Fruit fly (Drosophila melanogaster) whole organism, embryonic: ENCODE measurements around the gene Ccdc114.

Experiments
- Atf3 ChIP-seq: fragments of 200-800 bp; sonication (Bioruptor generic); optimal IDR thresholded peaks from 3 replicates; lab custom pipeline; 2016; ENCODE audit warnings: missing biosample characterization, missing genetic modification characterization
- CG10959 ChIP-seq: fragments of 200-800 bp; sonication (Bioruptor generic); IDR thresholded peaks from 2 replicates; pipeline ENCODE4 v1.3.6; 2022; ENCODE audit warnings: missing biosample characterization, missing genetic modification characterization
- CG10979 ChIP-seq: fragments of 200-800 bp; sonication (Bioruptor generic); optimal IDR thresholded peaks from 2 replicates; lab custom pipeline; 2018; ENCODE audit warnings: missing biosample characterization, mild to moderate bottlenecking, missing genetic modification characterization, moderate library complexity
- CG11247 ChIP-seq: fragments of 200-800 bp; sonication (Bioruptor generic); IDR thresholded peaks from 2 replicates; pipeline ENCODE4 v1.3.6; 2022; ENCODE audit warnings: missing biosample characterization, missing genetic modification characterization
- CG11695 ChIP-seq: fragments of 200-800 bp; sonication (Bioruptor generic); IDR thresholded peaks from 3 replicates; pipeline ENCODE4 v1.3.6; 2022; ENCODE audit warnings: missing biosample characterization, missing genetic modification characterization
- CG12155 ChIP-seq: fragments of 200-800 bp; sonication (Bioruptor generic); optimal IDR thresholded peaks from 3 replicates; lab custom pipeline; 2016; ENCODE audit warnings: missing biosample characterization, missing genetic modification characterization
- CG13624 ChIP-seq: fragments of 200-800 bp; sonication (Bioruptor generic); optimal IDR thresholded peaks from 2 replicates; lab custom pipeline; 2016; ENCODE audit warnings: missing biosample characterization, missing genetic modification characterization
- CG14667 ChIP-seq: fragments of 200-800 bp; sonication (Bioruptor generic); IDR thresholded peaks from 2 replicates; pipeline ENCODE4 v1.3.6; 2022; ENCODE audit warnings: missing biosample characterization, missing genetic modification characterization
- CG1602 ChIP-seq: fragments of 200-800 bp; sonication (Bioruptor generic); optimal IDR thresholded peaks from 3 replicates; lab custom pipeline; 2016; ENCODE audit warnings: missing biosample characterization, missing genetic modification characterization
- CG2129 ChIP-seq: fragments of 200-800 bp; sonication (Bioruptor generic); IDR thresholded peaks from 2 replicates; pipeline ENCODE4 v1.3.6; 2022; ENCODE audit warnings: missing biosample characterization, missing genetic modification characterization; ENCODE audit not compliant: partially characterized antibody
- CG33213 ChIP-seq: fragments of 200-800 bp; sonication (Bioruptor generic); optimal IDR thresholded peaks from 3 replicates; lab custom pipeline; 2016; ENCODE audit warnings: missing biosample characterization, missing genetic modification characterization
- CG34422 ChIP-seq: fragments of 200-800 bp; sonication (Bioruptor generic); IDR thresholded peaks from 3 replicates; pipeline ENCODE4 v1.3.6; 2022; ENCODE audit warnings: missing biosample characterization, missing genetic modification characterization
- CG3847 ChIP-seq: fragments of 200-800 bp; sonication (Bioruptor generic); IDR thresholded peaks from 2 replicates; pipeline ENCODE4 v1.3.6; 2022; ENCODE audit warnings: missing biosample characterization, missing genetic modification characterization
- CG4360 ChIP-seq: fragments of 200-800 bp; sonication (Bioruptor generic); IDR thresholded peaks from 2 replicates; pipeline ENCODE4 v1.3.6; 2022; ENCODE audit warnings: missing biosample characterization, missing genetic modification characterization
- CG4404 ChIP-seq: fragments of 200-800 bp; sonication (Bioruptor generic); IDR thresholded peaks from 2 replicates; pipeline ENCODE4 v1.3.6; 2022; ENCODE audit warnings: missing biosample characterization, missing genetic modification characterization
- CG7963 ChIP-seq: fragments of 200-800 bp; sonication (Bioruptor generic); IDR thresholded peaks from 3 replicates; pipeline ENCODE4 v1.3.6; 2022; ENCODE audit warnings: missing biosample characterization, missing genetic modification characterization; ENCODE audit not compliant: partially characterized antibody
- CG8388 ChIP-seq: fragments of 200-800 bp; sonication (Bioruptor generic); optimal IDR thresholded peaks from 2 replicates; lab custom pipeline; 2019; ENCODE audit warnings: missing biosample characterization, mild to moderate bottlenecking, missing genetic modification characterization, moderate library complexity
- CG8944 ChIP-seq: fragments of 200-800 bp; sonication (Bioruptor generic); optimal IDR thresholded peaks from 3 replicates; lab custom pipeline; 2016; ENCODE audit warnings: missing biosample characterization, missing genetic modification characterization
- CTCF ChIP-seq: fragments of 200-800 bp; sonication (Bioruptor generic); optimal IDR thresholded peaks from 2 replicates; lab custom pipeline; 2017; ENCODE audit warnings: missing biosample characterization, mild to moderate bottlenecking, missing genetic modification characterization, moderate library complexity
- Chrac-16 ChIP-seq: fragments of 200-800 bp; sonication (Bioruptor generic); optimal IDR thresholded peaks from 3 replicates; lab custom pipeline; 2016; ENCODE audit warnings: missing biosample characterization, missing genetic modification characterization
- D19A ChIP-seq: fragments of 200-800 bp; optimal IDR thresholded peaks from 3 replicates; lab custom pipeline; 2019; ENCODE audit warnings: missing biosample characterization, mild to moderate bottlenecking, missing genetic modification characterization, moderate library complexity
- Dll ChIP-seq: fragments of 200-800 bp; sonication (Bioruptor generic); IDR thresholded peaks from 4 replicates; pipeline ENCODE4 v1.3.6; 2022; ENCODE audit warnings: missing biosample characterization, missing genetic modification characterization; ENCODE audit not compliant: partially characterized antibody
- Ets97D ChIP-seq: fragments of 200-800 bp; sonication (Bioruptor generic); optimal IDR thresholded peaks from 3 replicates; lab custom pipeline; 2016; ENCODE audit warnings: missing biosample characterization, missing genetic modification characterization
- Hey ChIP-seq: fragments of 200-800 bp; sonication (Bioruptor generic); optimal IDR thresholded peaks from 3 replicates; lab custom pipeline; 2018; ENCODE audit warnings: missing biosample characterization, mild to moderate bottlenecking, missing genetic modification characterization
- Hsf ChIP-seq: fragments of 200-800 bp; sonication (Bioruptor generic); optimal IDR thresholded peaks from 3 replicates; lab custom pipeline; 2016; ENCODE audit warnings: missing biosample characterization, missing genetic modification characterization
- NC2α ChIP-seq: fragments of 200-800 bp; sonication (Bioruptor generic); optimal IDR thresholded peaks from 2 replicates; lab custom pipeline; 2016; ENCODE audit warnings: missing biosample characterization, missing genetic modification characterization
- Nf-YA ChIP-seq: fragments of 200-800 bp; sonication (Bioruptor generic); IDR thresholded peaks from 2 replicates; pipeline ENCODE4 v1.3.6; 2022; ENCODE audit warnings: missing biosample characterization, missing genetic modification characterization
- PHDP ChIP-seq: fragments of 200-800 bp; sonication (Bioruptor generic); optimal IDR thresholded peaks from 3 replicates; lab custom pipeline; 2018; ENCODE audit warnings: missing biosample characterization, mild to moderate bottlenecking, missing genetic modification characterization, moderate library complexity
- Poxn ChIP-seq: fragments of 200-800 bp; sonication (Bioruptor generic); IDR thresholded peaks from 2 replicates; pipeline ENCODE4 v1.3.6; 2022; ENCODE audit warnings: missing biosample characterization, missing genetic modification characterization
- al ChIP-seq: fragments of 200-800 bp; sonication (Bioruptor generic); IDR thresholded peaks from 2 replicates; pipeline ENCODE4 v1.3.6; 2022; ENCODE audit warnings: missing biosample characterization, missing genetic modification characterization
- ap ChIP-seq: fragments of 200-800 bp; sonication (Bioruptor generic); IDR thresholded peaks from 2 replicates; pipeline ENCODE4 v1.3.6; 2022; ENCODE audit warnings: missing biosample characterization, missing genetic modification characterization
- bab2 ChIP-seq: fragments of 200-800 bp; sonication (Bioruptor generic); optimal IDR thresholded peaks from 2 replicates; lab custom pipeline; 2016; ENCODE audit warnings: missing biosample characterization, missing genetic modification characterization
- danr ChIP-seq: fragments of 200-800 bp; sonication (Bioruptor generic); IDR thresholded peaks from 2 replicates; pipeline ENCODE4 v1.3.6; 2022; ENCODE audit warnings: missing biosample characterization, missing genetic modification characterization
- fd3F ChIP-seq: fragments of 200-800 bp; sonication (Bioruptor generic); optimal IDR thresholded peaks from 2 replicates; lab custom pipeline; 2018; ENCODE audit warnings: missing biosample characterization, mild to moderate bottlenecking, missing genetic modification characterization, moderate library complexity
- fd64A ChIP-seq: fragments of 200-800 bp; sonication (Bioruptor generic); optimal IDR thresholded peaks from 3 replicates; lab custom pipeline; 2018; ENCODE audit warnings: missing biosample characterization, mild to moderate bottlenecking, missing genetic modification characterization
- fd96Cb ChIP-seq: fragments of 200-800 bp; sonication (Bioruptor generic); optimal IDR thresholded peaks from 2 replicates; lab custom pipeline; 2018; ENCODE audit warnings: missing biosample characterization, mild to moderate bottlenecking, missing genetic modification characterization, moderate library complexity
- ftz-f1 ChIP-seq: fragments of 200-800 bp; sonication (Bioruptor generic); optimal IDR thresholded peaks from 2 replicates; lab custom pipeline; 2016; ENCODE audit warnings: missing biosample characterization, missing genetic modification characterization
- gro ChIP-seq: fragments of 200-800 bp; sonication (Bioruptor generic); optimal IDR thresholded peaks from 2 replicates; lab custom pipeline; 2016; ENCODE audit warnings: missing biosample characterization, missing genetic modification characterization
- gsb ChIP-seq: fragments of 200-800 bp; sonication (Bioruptor generic); IDR thresholded peaks from 2 replicates; pipeline ENCODE4 v1.3.6; 2022; ENCODE audit warnings: missing biosample characterization, missing genetic modification characterization
- h ChIP-seq: fragments of >200 bp; optimal IDR thresholded peaks from 2 replicates; lab custom pipeline; 2017
- lola ChIP-seq, 3 experiments: fragments of >200 bp in 2 of 3; fragments of 200-800 bp in 1 of 3; sonication (Bioruptor generic) in 1 of 3; optimal IDR thresholded peaks; 2 replicates each; lab custom pipeline; 2017 to 2019; ENCODE audit warnings: missing biosample characterization in 3 of 3, missing genetic modification characterization in 3 of 3, mild to moderate bottlenecking in 1 of 3, moderate library complexity in 1 of 3
- mld ChIP-seq: fragments of 200-800 bp; sonication (Bioruptor generic); IDR thresholded peaks from 3 replicates; pipeline ENCODE4 v1.3.6; 2022; ENCODE audit warnings: missing biosample characterization, missing genetic modification characterization; ENCODE audit not compliant: partially characterized antibody
- nmo ChIP-seq: fragments of 200-800 bp; sonication (Bioruptor generic); optimal IDR thresholded peaks from 2 replicates; lab custom pipeline; 2018; ENCODE audit warnings: missing biosample characterization, mild to moderate bottlenecking, missing genetic modification characterization, moderate library complexity
- onecut ChIP-seq: fragments of 200-800 bp; sonication (Bioruptor generic); IDR thresholded peaks from 2 replicates; pipeline ENCODE4 v1.3.6; 2022; ENCODE audit warnings: missing biosample characterization, missing genetic modification characterization
- pan ChIP-seq, 4 experiments: fragments of >200 bp in 3 of 4; fragments of 200-800 bp in 1 of 4; sonication (Bioruptor generic) in 1 of 4; optimal IDR thresholded peaks in 3 of 4; IDR thresholded peaks in 1 of 4; 2 replicates each; pipeline versions ENCODE4 v1.3.6 to Lab custom; 2017 to 2022; ENCODE audit warnings: missing biosample characterization in 2 of 4, missing genetic modification characterization in 2 of 4, mixed read lengths in 1 of 4
- phol ChIP-seq: fragments of 200-800 bp; sonication (Bioruptor generic); optimal IDR thresholded peaks from 3 replicates; lab custom pipeline; 2018; ENCODE audit warnings: missing biosample characterization, mild to moderate bottlenecking, missing genetic modification characterization, moderate library complexity
- pum ChIP-seq: fragments of 200-800 bp; sonication (Bioruptor generic); optimal IDR thresholded peaks from 2 replicates; lab custom pipeline; 2016; ENCODE audit warnings: missing biosample characterization, missing genetic modification characterization
- ranshi ChIP-seq: fragments of 200-800 bp; sonication (Bioruptor generic); IDR thresholded peaks from 2 replicates; pipeline ENCODE4 v1.3.6; 2022; ENCODE audit warnings: missing biosample characterization, missing genetic modification characterization
- row ChIP-seq: fragments of 200-800 bp; sonication (Bioruptor generic); IDR thresholded peaks from 3 replicates; pipeline ENCODE4 v1.3.6; 2022; ENCODE audit warnings: missing biosample characterization, missing genetic modification characterization
- run ChIP-seq: fragments of 200-800 bp; sonication (Bioruptor generic); optimal IDR thresholded peaks from 3 replicates; lab custom pipeline; 2018; ENCODE audit warnings: missing biosample characterization, mild to moderate bottlenecking, missing genetic modification characterization
- so ChIP-seq: fragments of 200-800 bp; sonication (Bioruptor generic); IDR thresholded peaks from 3 replicates; pipeline ENCODE4 v1.3.6; 2022; ENCODE audit warnings: missing biosample characterization, missing genetic modification characterization
- stwl ChIP-seq: fragments of 200-800 bp; sonication (Bioruptor generic); optimal IDR thresholded peaks from 3 replicates; lab custom pipeline; 2018; ENCODE audit warnings: missing biosample characterization, mild to moderate bottlenecking, missing genetic modification characterization, moderate library complexity
- sug ChIP-seq: fragments of 200-800 bp; optimal IDR thresholded peaks from 2 replicates; lab custom pipeline; 2019; ENCODE audit warnings: missing biosample characterization, mild to moderate bottlenecking, missing genetic modification characterization, moderate library complexity

Gene Ccdc114

dm6 chr3R:16652091-16652490 is 27.6 kb upstream of the Ccdc114 start, which contains the start of gene CG14907 (continued):
- no peak for TF ChIP-seq phol (tag; lab: Kevin White, UChicago)
- no peak for TF ChIP-seq Poxn (GFP tag; lab: Robert Waterston, UW)
- peak; percentile 53 for TF ChIP-seq stwl
- no peak for TF ChIP-seq ap (GFP tag; lab: Robert Waterston, UW)
- peak; percentile 7 for TF ChIP-seq PHDP (tag; lab: Kevin White, UChicago)
- no peak for TF ChIP-seq CG12155 (GFP tag; lab: Kevin White, UChicago)
- peak; percentile 78 for TF ChIP-seq Dll (GFP tag; lab: Robert Waterston, UW)
- no peak for TF ChIP-seq onecut (GFP tag; lab: Robert Waterston, UW)
- no peak for TF ChIP-seq so (GFP tag; lab: Robert Waterston, UW)
- no peak for TF ChIP-seq CG33213 (GFP tag; lab: Kevin White, UChicago)
- TF ChIP-seq CG8944 (GFP tag; lab: Kevin White, UChicago) = no peak
- TF ChIP-seq D19A (tag; lab: Kevin White, UChicago) = no peak
- TF ChIP-seq CG10979 = no peak
- no peak for TF ChIP-seq al (GFP tag; lab: Robert Waterston, UW)
- no peak for TF ChIP-seq gro (GFP tag; lab: Kevin White, UChicago)
- no peak for TF ChIP-seq CG10959
- TF ChIP-seq CG11695 (GFP tag; lab: Robert Waterston, UW) = no peak
- no peak for TF ChIP-seq NC2α (GFP tag; lab: Kevin White, UChicago)
- TF ChIP-seq CG34422 = no peak
- TF ChIP-seq CG8388 (GFP tag; lab: Kevin White, UChicago) = no peak
- no peak for TF ChIP-seq CG14667 (GFP tag; lab: Robert Waterston, UW)
- TF ChIP-seq gsb (GFP tag; lab: Robert Waterston, UW) = no peak
- no peak for TF ChIP-seq CG4404 (GFP tag; lab: Robert Waterston, UW)
- no peak for TF ChIP-seq CG1602 (GFP tag; lab: Kevin White, UChicago)
- TF ChIP-seq nmo = no peak
- no peak for TF ChIP-seq run (tag; lab: Kevin White, UChicago)
- no peak for TF ChIP-seq fd96Cb (tag; lab: Kevin White, UChicago)
- TF ChIP-seq mld (GFP tag; lab: Robert Waterston, UW) = peak; percentile 44; the same call in 1 of the 3 replicates
- no peak for TF ChIP-seq CG13624
- TF ChIP-seq CTCF (GFP tag; lab: Kevin White, UChicago) = no peak
- no peak for TF ChIP-seq pum
- TF ChIP-seq Hey (tag; lab: Kevin White, UChicago) = no peak
- TF ChIP-seq pan (optimal IDR thresholded peaks at IDR 0.05; lab: Kevin White, UChicago) = no peak
- TF ChIP-seq pan (GFP tag; optimal IDR thresholded peaks at IDR 0.05 in 1 of 2, IDR thresholded peaks at IDR 0.05 in 1 of 2) = no peak
- TF ChIP-seq h (lab: Kevin White, UChicago) = no peak
- no peak for TF ChIP-seq CG3847
- TF ChIP-seq sug (tag; lab: Kevin White, UChicago) = peak; percentile 30
- no peak for TF ChIP-seq lola (GFP tag; optimal IDR thresholded peaks at IDR 0.05; lab: Kevin White, UChicago)
- peak; percentile 50; the same call in 1 of the 3 replicates for TF ChIP-seq CG7963
- no peak for TF ChIP-seq CG4360 (GFP tag; lab: Robert Waterston, UW)
- TF ChIP-seq ranshi (GFP tag; lab: Robert Waterston, UW) = no peak
- no peak for TF ChIP-seq CG2129 (GFP tag; lab: Robert Waterston, UW)
- no peak for TF ChIP-seq fd64A (GFP tag; lab: Kevin White, UChicago)
- TF ChIP-seq danr = no peak
- TF ChIP-seq ftz-f1 = no peak
- TF ChIP-seq Chrac-16 = no peak
- TF ChIP-seq Atf3 (GFP tag; lab: Kevin White, UChicago) = no peak
- no peak for TF ChIP-seq CG11247 (GFP tag; lab: Robert Waterston, UW)
- TF ChIP-seq fd3F = no peak
- TF ChIP-seq Nf-YA = 0 out of 2 replicates have a peak, but pooled peaks have one; percentile 14
- TF ChIP-seq bab2 (GFP tag; lab: Kevin White, UChicago) = no peak
- no peak for TF ChIP-seq row (GFP tag; lab: Robert Waterston, UW)
- no peak for TF ChIP-seq Hsf (GFP tag; lab: Kevin White, UChicago)
- TF ChIP-seq Ets97D = peak; percentile 18
